Fruit fly (Drosophila melanogaster) whole organism, adult: ENCODE results near the gene capu.

Experiments
- CG14711 ChIP-seq: fragments of 200-800 bp; sonication (Bioruptor generic); optimal IDR thresholded peaks from 2 replicates; lab custom pipeline; 2018; ENCODE audit warnings: missing biosample characterization, mild to moderate bottlenecking, missing genetic modification characterization, moderate library complexity
- CG1620 ChIP-seq: fragments of 200-800 bp; sonication (Bioruptor generic); optimal IDR thresholded peaks from 2 replicates; lab custom pipeline; 2016; ENCODE audit warnings: missing biosample characterization, missing genetic modification characterization
- CG7045 ChIP-seq: fragments of 200-800 bp; sonication (Bioruptor generic); optimal IDR thresholded peaks from 2 replicates; lab custom pipeline; 2017; ENCODE audit warnings: missing biosample characterization, mild to moderate bottlenecking, missing genetic modification characterization
- Clk ChIP-seq: fragments of 200-800 bp; sonication (Bioruptor generic); optimal IDR thresholded peaks from 2 replicates; lab custom pipeline; 2017; ENCODE audit warnings: missing biosample characterization, missing genetic modification characterization
- Hr96 ChIP-seq: fragments of 200-800 bp; sonication (Bioruptor generic); optimal IDR thresholded peaks from 2 replicates; lab custom pipeline; 2016; ENCODE audit warnings: missing biosample characterization, missing genetic modification characterization
- Mnt ChIP-seq: fragments of 200-800 bp; sonication (Bioruptor generic); optimal IDR thresholded peaks from 2 replicates; lab custom pipeline; 2016; ENCODE audit warnings: missing biosample characterization, mild to moderate bottlenecking, missing genetic modification characterization
- cnc ChIP-seq, 2 experiments: fragments of >200 bp; optimal IDR thresholded peaks; 2 replicates each; lab custom pipeline; 2017
- ovo ChIP-seq: fragments of 200-800 bp; sonication (Bioruptor generic); optimal IDR thresholded peaks from 2 replicates; lab custom pipeline; 2016; ENCODE audit warnings: missing biosample characterization, missing genetic modification characterization
- tj ChIP-seq: fragments of 200-800 bp; sonication (Bioruptor generic); optimal IDR thresholded peaks from 3 replicates; lab custom pipeline; 2017; ENCODE audit warnings: missing biosample characterization, mild to moderate bottlenecking, missing genetic modification characterization, moderate library complexity
- toe ChIP-seq: fragments of 200-800 bp; sonication (Bioruptor generic); optimal IDR thresholded peaks from 2 replicates; lab custom pipeline; 2016; ENCODE audit warnings: missing biosample characterization, missing genetic modification characterization

DNA sequence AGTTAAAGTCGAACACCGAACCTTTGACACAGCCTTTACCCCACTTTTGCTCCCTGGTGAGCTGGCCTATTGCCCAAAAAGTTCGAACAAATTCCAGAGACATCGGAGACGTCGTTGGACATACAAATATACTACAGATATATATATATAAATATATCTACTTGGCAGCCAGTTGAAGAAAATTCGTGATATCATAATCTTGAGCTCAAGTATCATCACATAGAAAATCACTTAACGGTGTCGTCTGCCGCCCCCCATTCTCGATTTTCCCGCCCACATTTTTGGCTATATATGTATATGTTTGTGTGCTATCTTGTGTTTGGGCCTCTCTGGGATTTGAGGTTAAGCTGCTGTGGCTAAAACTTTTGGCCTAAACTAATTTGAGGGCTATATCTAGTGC, 25.6 kb downstream of the capu start:
- TF ChIP-seq cnc (optimal IDR thresholded peaks at IDR 0.05; lab: Kevin White, UChicago): no peak
- TF ChIP-seq CG14711 (tag; lab: Kevin White, UChicago): no peak
- no peak for TF ChIP-seq toe (GFP tag; lab: Kevin White, UChicago)
- no peak for TF ChIP-seq ovo (GFP tag; lab: Kevin White, UChicago)
- no peak for TF ChIP-seq Clk (GFP tag; lab: Kevin White, UChicago)
- TF ChIP-seq Hr96 (GFP tag; lab: Kevin White, UChicago): no peak
- no peak for TF ChIP-seq CG7045
- TF ChIP-seq CG1620 (GFP tag; lab: Kevin White, UChicago): no peak
- no peak for TF ChIP-seq Mnt (GFP tag; lab: Kevin White, UChicago)
- no peak for TF ChIP-seq tj
